Fruit fly (Drosophila melanogaster) whole organism, embryonic: ENCODE data around the gene eIF4E6.
A peak's percentile ranks its signal among the peaks of the same experiment; 100 is the strongest.

Experiments used
- ATbp ChIP-seq: fragments of 200-800 bp; sonication (Bioruptor generic); optimal IDR thresholded peaks from 2 replicates; lab custom pipeline; 2017; ENCODE audit warnings: missing biosample characterization, mild to moderate bottlenecking, missing genetic modification characterization, missing genetic modification reagents
- Ada2b ChIP-seq: fragments of 200-800 bp; sonication (Bioruptor generic); IDR thresholded peaks from 2 replicates; pipeline ENCODE4 v1.3.6; 2022; ENCODE audit warnings: missing biosample characterization, missing genetic modification characterization
- Antp ChIP-seq: fragments of 200-800 bp; sonication (Bioruptor generic); optimal IDR thresholded peaks from 3 replicates; lab custom pipeline; 2016; ENCODE audit warnings: missing biosample characterization, missing genetic modification characterization
- Atf-2 ChIP-seq: fragments of 200-800 bp; sonication (Bioruptor generic); optimal IDR thresholded peaks from 2 replicates; lab custom pipeline; 2016; ENCODE audit warnings: missing biosample characterization, missing genetic modification characterization
- CG11560 ChIP-seq: fragments of 200-800 bp; sonication (Bioruptor generic); IDR thresholded peaks from 3 replicates; pipeline ENCODE4 v1.3.6; 2022; ENCODE audit warnings: missing biosample characterization, missing genetic modification characterization
- CG12299 ChIP-seq: fragments of 200-800 bp; sonication (Bioruptor generic); optimal IDR thresholded peaks from 2 replicates; lab custom pipeline; 2018; ENCODE audit warnings: missing biosample characterization, mild to moderate bottlenecking, missing genetic modification characterization
- CG13775 ChIP-seq: fragments of 200-800 bp; sonication (Bioruptor generic); optimal IDR thresholded peaks from 3 replicates; lab custom pipeline; 2017; ENCODE audit warnings: missing biosample characterization, mild to moderate bottlenecking, missing genetic modification characterization
- CG14667 ChIP-seq: fragments of 200-800 bp; sonication (Bioruptor generic); IDR thresholded peaks from 2 replicates; pipeline ENCODE4 v1.3.6; 2022; ENCODE audit warnings: missing biosample characterization, missing genetic modification characterization
- CG16815 ChIP-seq: fragments of 200-800 bp; sonication (Bioruptor generic); optimal IDR thresholded peaks from 3 replicates; lab custom pipeline; 2017; ENCODE audit warnings: missing biosample characterization, mild to moderate bottlenecking, missing genetic modification characterization
- CG18599 ChIP-seq: fragments of 200-800 bp; sonication (Bioruptor generic); optimal IDR thresholded peaks from 3 replicates; lab custom pipeline; 2017; ENCODE audit warnings: missing biosample characterization, missing genetic modification characterization, mild to moderate bottlenecking, moderate library complexity, missing genetic modification reagents
- CG18764 ChIP-seq: fragments of 200-800 bp; sonication (Bioruptor generic); optimal IDR thresholded peaks from 3 replicates; lab custom pipeline; 2016; ENCODE audit warnings: missing biosample characterization, missing genetic modification characterization
- CG2712 ChIP-seq: fragments of 200-800 bp; optimal IDR thresholded peaks from 3 replicates; lab custom pipeline; 2019; ENCODE audit warnings: missing biosample characterization, mild to moderate bottlenecking, missing genetic modification characterization, moderate library complexity
- CG30403 ChIP-seq: fragments of 200-800 bp; sonication (Bioruptor generic); optimal IDR thresholded peaks from 3 replicates; lab custom pipeline; 2016; ENCODE audit warnings: missing biosample characterization, missing genetic modification characterization
- CG31441 ChIP-seq: fragments of 200-800 bp; sonication (Bioruptor generic); IDR thresholded peaks from 2 replicates; pipeline ENCODE4 v1.3.6; 2022; ENCODE audit warnings: missing biosample characterization, missing genetic modification characterization
- CG42726 ChIP-seq: fragments of 200-800 bp; sonication (Bioruptor generic); IDR thresholded peaks from 2 replicates; pipeline ENCODE4 v1.3.6; 2022; ENCODE audit warnings: missing biosample characterization, missing genetic modification characterization; ENCODE audit not compliant: partially characterized antibody
- CG4707 ChIP-seq: fragments of 200-800 bp; sonication (Bioruptor generic); optimal IDR thresholded peaks from 2 replicates; lab custom pipeline; 2018; ENCODE audit warnings: missing biosample characterization, mild to moderate bottlenecking, missing genetic modification characterization, moderate library complexity
- CG9932 ChIP-seq: fragments of 200-800 bp; sonication (Bioruptor generic); IDR thresholded peaks from 2 replicates; pipeline ENCODE4 v1.3.6; 2022; ENCODE audit warnings: missing biosample characterization, missing genetic modification characterization
- D ChIP-seq, 2 experiments: fragments of 200-800 bp in 1 of 2; fragments of >200 bp in 1 of 2; sonication (Bioruptor generic) in 1 of 2; optimal IDR thresholded peaks; 2 replicates in 1 of 2; 3 replicates in 1 of 2; lab custom pipeline; 2017; ENCODE audit warnings: mild to moderate bottlenecking in 1 of 2, missing biosample characterization in 1 of 2, missing genetic modification characterization in 1 of 2, missing genetic modification reagents in 1 of 2
- Deaf1 ChIP-seq: fragments of 200-800 bp; optimal IDR thresholded peaks from 3 replicates; lab custom pipeline; 2019; ENCODE audit warnings: missing biosample characterization, mild to moderate bottlenecking, missing genetic modification characterization, moderate library complexity
- Dek ChIP-seq: fragments of 200-800 bp; sonication (Bioruptor generic); optimal IDR thresholded peaks from 3 replicates; lab custom pipeline; 2019; ENCODE audit warnings: missing biosample characterization, mild to moderate bottlenecking, missing genetic modification characterization, moderate library complexity
- ERR ChIP-seq: fragments of 200-800 bp; sonication (Bioruptor generic); optimal IDR thresholded peaks from 2 replicates; lab custom pipeline; 2016; ENCODE audit warnings: missing biosample characterization, missing genetic modification characterization
- Hey ChIP-seq: fragments of 200-800 bp; sonication (Bioruptor generic); optimal IDR thresholded peaks from 3 replicates; lab custom pipeline; 2018; ENCODE audit warnings: missing biosample characterization, mild to moderate bottlenecking, missing genetic modification characterization
- Hr3 ChIP-seq: fragments of 200-800 bp; sonication (Bioruptor generic); optimal IDR thresholded peaks from 3 replicates; lab custom pipeline; 2016; ENCODE audit warnings: missing biosample characterization, missing genetic modification characterization
- Lhr ChIP-seq: fragments of 200-800 bp; sonication (Bioruptor generic); optimal IDR thresholded peaks from 3 replicates; lab custom pipeline; 2017; ENCODE audit warnings: mild to moderate bottlenecking, missing biosample characterization, missing genetic modification reagents, missing genetic modification characterization
- MTF-1 ChIP-seq: fragments of 200-800 bp; sonication (Bioruptor generic); optimal IDR thresholded peaks from 2 replicates; lab custom pipeline; 2018; ENCODE audit warnings: missing biosample characterization, mild to moderate bottlenecking, missing genetic modification characterization, borderline replicate concordance
- NC2α ChIP-seq: fragments of 200-800 bp; sonication (Bioruptor generic); optimal IDR thresholded peaks from 2 replicates; lab custom pipeline; 2016; ENCODE audit warnings: missing biosample characterization, missing genetic modification characterization
- Opbp ChIP-seq: fragments of 200-800 bp; sonication (Bioruptor generic); IDR thresholded peaks from 3 replicates; pipeline ENCODE4 v1.3.6; 2022; ENCODE audit warnings: missing biosample characterization, missing genetic modification characterization; ENCODE audit not compliant: partially characterized antibody
- TFAM ChIP-seq: fragments of 200-800 bp; sonication (Bioruptor generic); optimal IDR thresholded peaks from 2 replicates; lab custom pipeline; 2017; ENCODE audit warnings: missing biosample characterization, missing genetic modification characterization, inconsistent platforms
- bab2 ChIP-seq: fragments of 200-800 bp; sonication (Bioruptor generic); optimal IDR thresholded peaks from 2 replicates; lab custom pipeline; 2016; ENCODE audit warnings: missing biosample characterization, missing genetic modification characterization
- bcd ChIP-seq: fragments of 200-800 bp; sonication (Bioruptor generic); optimal IDR thresholded peaks from 2 replicates; lab custom pipeline; 2017; ENCODE audit warnings: missing biosample characterization, mild to moderate bottlenecking, missing genetic modification characterization
- btn ChIP-seq: fragments of 200-800 bp; sonication (Bioruptor generic); optimal IDR thresholded peaks from 2 replicates; lab custom pipeline; 2016; ENCODE audit warnings: missing biosample characterization, missing genetic modification characterization
- cas ChIP-seq: fragments of 200-800 bp; sonication (Bioruptor generic); IDR thresholded peaks from 2 replicates; pipeline ENCODE4 v1.3.6; 2022; ENCODE audit warnings: missing biosample characterization, missing genetic modification characterization
- eve ChIP-seq, 2 experiments: fragments of >200 bp; optimal IDR thresholded peaks; 2 replicates each; lab custom pipeline; 2017; ENCODE audit warnings: missing biosample characterization in 2 of 2, missing genetic modification characterization in 2 of 2
- ham ChIP-seq: fragments of 200-800 bp; sonication (Bioruptor generic); IDR thresholded peaks from 2 replicates; pipeline ENCODE4 v1.3.6; 2022; ENCODE audit warnings: missing biosample characterization, missing genetic modification characterization
- jing ChIP-seq: fragments of 200-800 bp; sonication (Bioruptor generic); optimal IDR thresholded peaks from 2 replicates; lab custom pipeline; 2018; ENCODE audit warnings: missing biosample characterization, mild to moderate bottlenecking, missing genetic modification characterization
- kay ChIP-seq: fragments of 200-800 bp; sonication (Bioruptor generic); optimal IDR thresholded peaks from 2 replicates; lab custom pipeline; 2016; ENCODE audit warnings: missing biosample characterization, missing genetic modification characterization
- lov ChIP-seq, 2 experiments: fragments of 200-800 bp in 1 of 2; fragments of >200 bp in 1 of 2; sonication (Bioruptor generic) in 1 of 2; IDR thresholded peaks in 1 of 2; optimal IDR thresholded peaks in 1 of 2; 2 replicates in 1 of 2; 3 replicates in 1 of 2; pipeline versions ENCODE4 v1.3.6 to Lab custom; 2017 to 2022; ENCODE audit warnings: missing biosample characterization in 1 of 2, missing genetic modification characterization in 1 of 2
- luna ChIP-seq: fragments of 200-800 bp; sonication (Bioruptor generic); optimal IDR thresholded peaks from 2 replicates; lab custom pipeline; 2016; ENCODE audit warnings: missing biosample characterization, missing genetic modification characterization
- nerfin-1 ChIP-seq: fragments of 200-800 bp; sonication (Bioruptor generic); optimal IDR thresholded peaks from 3 replicates; lab custom pipeline; 2019; ENCODE audit warnings: missing biosample characterization, mild to moderate bottlenecking, missing genetic modification characterization, moderate library complexity
- peb ChIP-seq: fragments of 200-800 bp; sonication (Bioruptor generic); IDR thresholded peaks from 2 replicates; pipeline ENCODE4 v1.3.6; 2022; ENCODE audit warnings: missing biosample characterization, missing genetic modification characterization
- run ChIP-seq: fragments of 200-800 bp; sonication (Bioruptor generic); optimal IDR thresholded peaks from 3 replicates; lab custom pipeline; 2018; ENCODE audit warnings: missing biosample characterization, mild to moderate bottlenecking, missing genetic modification characterization
- sqz ChIP-seq: fragments of 200-800 bp; sonication (Bioruptor generic); optimal IDR thresholded peaks from 3 replicates; lab custom pipeline; 2018; ENCODE audit warnings: missing biosample characterization, mild to moderate bottlenecking, missing genetic modification characterization
- tgo ChIP-seq: fragments of 200-800 bp; sonication (Bioruptor generic); IDR thresholded peaks from 3 replicates; pipeline ENCODE4 v1.3.6; 2022; ENCODE audit warnings: missing biosample characterization, missing genetic modification characterization
- unpg ChIP-seq: fragments of 200-800 bp; sonication (Bioruptor generic); optimal IDR thresholded peaks from 3 replicates; lab custom pipeline; 2018; ENCODE audit warnings: missing biosample characterization, mild to moderate bottlenecking, missing genetic modification characterization, moderate library complexity
- vvl ChIP-seq: fragments of 200-800 bp; sonication (Bioruptor generic); IDR thresholded peaks from 2 replicates; pipeline ENCODE4 v1.3.6; 2022; ENCODE audit warnings: missing biosample characterization, missing genetic modification characterization

The eIF4E6 gene

DNA sequence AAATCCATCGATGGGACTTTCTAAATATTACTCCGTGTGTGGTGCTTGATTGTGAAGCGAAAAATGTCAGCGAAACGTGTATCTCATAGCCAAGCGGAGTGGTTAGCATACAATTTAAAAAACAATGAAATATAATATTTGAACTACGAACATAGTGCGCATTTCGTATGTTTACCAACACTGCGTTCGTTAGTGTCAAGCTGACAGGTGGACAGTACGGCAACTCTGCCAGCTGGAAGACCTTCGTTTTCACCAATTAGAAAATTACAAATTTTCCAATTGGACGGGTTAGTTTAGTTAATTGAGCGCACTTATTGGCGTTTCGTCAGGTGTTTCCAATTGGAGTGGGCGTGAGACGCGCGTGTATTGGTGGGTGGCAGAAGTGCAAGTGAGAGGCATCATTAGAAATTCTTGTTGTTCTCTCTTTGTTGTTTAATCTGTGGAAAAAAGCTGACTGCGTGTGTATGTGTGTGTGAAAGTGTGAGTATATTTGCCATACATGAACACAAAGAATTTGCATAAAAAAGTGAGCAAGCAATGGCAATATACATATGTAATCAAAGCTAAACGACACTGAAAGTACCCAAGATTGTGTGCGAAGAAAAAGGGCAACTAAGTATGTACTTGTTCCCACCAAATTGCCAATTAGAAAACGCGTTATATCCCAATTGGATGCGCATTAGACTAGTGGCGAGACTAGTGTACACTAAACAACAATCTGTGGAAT is 12.9 kb upstream of the eIF4E6 start (continued):
- TF ChIP-seq ERR (GFP tag; lab: Kevin White, UChicago) (peak; percentile 62), Lhr (GFP tag; lab: Kevin White, UChicago) (peak; percentile 34), Deaf1 (no peak), CG16815 (GFP tag; lab: Kevin White, UChicago) (no peak), lov (optimal IDR thresholded peaks at IDR 0.05; lab: Kevin White, UChicago) (no peak), lov (GFP tag; IDR thresholded peaks at IDR 0.05; lab: Robert Waterston, UW) (no peak), Hey (tag; lab: Kevin White, UChicago) (no peak), ham (no peak), CG18599 (GFP tag; lab: Kevin White, UChicago) (peak; percentile 43), CG4707 (GFP tag; lab: Kevin White, UChicago) (no peak), peb (GFP tag; lab: Robert Waterston, UW) (no peak)

DNA sequence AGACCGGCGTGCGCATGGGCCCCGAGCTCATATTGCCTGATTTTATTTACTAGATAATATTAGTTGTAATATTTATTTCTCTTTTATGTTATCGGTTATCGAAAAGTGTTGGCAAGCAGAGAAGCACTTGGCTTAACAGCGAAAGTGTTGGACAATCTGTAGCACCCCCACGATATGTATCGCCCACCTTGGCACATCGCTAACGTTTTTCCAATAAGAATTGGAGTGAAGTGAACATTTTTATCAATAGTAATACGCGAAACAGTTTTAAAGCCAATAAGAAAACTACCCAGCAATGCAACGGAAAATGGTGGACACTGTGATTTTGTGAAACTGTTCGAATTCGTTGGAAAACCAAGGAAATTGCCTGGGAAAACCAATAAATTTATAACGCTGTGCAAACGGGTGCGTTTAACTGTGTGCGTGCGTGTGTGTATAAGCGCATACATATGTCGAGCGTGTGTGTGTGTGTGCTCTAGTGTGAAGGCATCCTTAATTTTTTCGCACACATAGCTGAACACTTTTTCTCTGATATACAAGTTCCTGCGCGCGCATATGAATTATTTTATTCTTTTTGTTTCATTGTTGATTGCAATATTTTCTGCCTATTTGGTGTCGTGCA is 12.1 kb upstream of the eIF4E6 start, which contains the start of the genes Slu7 and Pkc98E:
TSS of gene Slu7 (minus strand) at position 112 of the 622 bp plus-strand sequence.
TSS of gene Pkc98E (plus strand) at position 197 of the 622 bp plus-strand sequence.
- peak; percentile 99 for TF ChIP-seq nerfin-1 (tag; lab: Kevin White, UChicago)
- TF ChIP-seq CG11560, result no peak
- no peak for TF ChIP-seq jing (GFP tag; lab: Kevin White, UChicago)
- peak; percentile 13; the same call in 1 of the 2 replicates for TF ChIP-seq Ada2b
- peak; percentile 60 for TF ChIP-seq bab2 (GFP tag; lab: Kevin White, UChicago)
- TF ChIP-seq Dek, result peak; percentile 26
- TF ChIP-seq bcd (GFP tag; lab: Kevin White, UChicago), result peak; percentile 70
- TF ChIP-seq Opbp (GFP tag; lab: Robert Waterston, UW), result peak; percentile 91
- TF ChIP-seq MTF-1 (GFP tag; lab: Kevin White, UChicago), result peak; percentile 43
- TF ChIP-seq Hr3 (GFP tag; lab: Kevin White, UChicago), result peak; percentile 24
- 0 out of 2 replicates have a peak, but pooled peaks have one; percentile 12 for TF ChIP-seq CG14667
- TF ChIP-seq CG12299, result peak; percentile 22
- peak; percentile 19 for TF ChIP-seq CG18764 (GFP tag; lab: Kevin White, UChicago)
- peak; percentile 80 for TF ChIP-seq vvl (GFP tag; lab: Robert Waterston, UW)
- peak; percentile 17 for TF ChIP-seq kay
- peak; percentile 60 for TF ChIP-seq luna
- TF ChIP-seq eve (GFP tag; optimal IDR thresholded peaks at IDR 0.05; lab: Kevin White, UChicago), result no peak
- TF ChIP-seq CG13775, result peak; percentile 9
- peak; percentile 66 for TF ChIP-seq CG30403
- no peak for TF ChIP-seq sqz (GFP tag; lab: Kevin White, UChicago)
- TF ChIP-seq TFAM (GFP tag; lab: Kevin White, UChicago), result no peak
- TF ChIP-seq run, result no peak
- peak; percentile 10; the same call in 1 of the 2 replicates for TF ChIP-seq CG31441 (GFP tag; lab: Robert Waterston, UW)
- TF ChIP-seq CG42726, result peak; percentile 79; the same call in 1 of the 2 replicates
- TF ChIP-seq ATbp (GFP tag; lab: Kevin White, UChicago), result no peak
- peak; percentile 31; the same call in 1 of the 3 replicates for TF ChIP-seq tgo (GFP tag; lab: Robert Waterston, UW)
- peak; percentile 79 for TF ChIP-seq Antp (GFP tag; lab: Kevin White, UChicago)
- TF ChIP-seq CG2712 (tag; lab: Kevin White, UChicago), result peak; percentile 44
- TF ChIP-seq cas (GFP tag; lab: Robert Waterston, UW), result peak; percentile 49; the same call in 1 of the 2 replicates
- no peak for TF ChIP-seq Atf-2 (GFP tag; lab: Kevin White, UChicago)
- TF ChIP-seq D (optimal IDR thresholded peaks at IDR 0.05; lab: Kevin White, UChicago), result no peak
- no peak for TF ChIP-seq D (GFP tag; optimal IDR thresholded peaks at IDR 0.05; lab: Kevin White, UChicago)
- TF ChIP-seq unpg (GFP tag; lab: Kevin White, UChicago), result peak; percentile 33
- no peak for TF ChIP-seq NC2α
- TF ChIP-seq CG9932 (GFP tag; lab: Robert Waterston, UW), result peak; percentile 92
- peak; percentile 47 for TF ChIP-seq Lhr (GFP tag; lab: Kevin White, UChicago)
- TF ChIP-seq ham, result no peak
- peak; percentile 15 for TF ChIP-seq btn (GFP tag; lab: Kevin White, UChicago)
